Worm (Caenorhabditis elegans): ENCODE results near the gene pmk-2.

pmk-2 gene

DNA sequence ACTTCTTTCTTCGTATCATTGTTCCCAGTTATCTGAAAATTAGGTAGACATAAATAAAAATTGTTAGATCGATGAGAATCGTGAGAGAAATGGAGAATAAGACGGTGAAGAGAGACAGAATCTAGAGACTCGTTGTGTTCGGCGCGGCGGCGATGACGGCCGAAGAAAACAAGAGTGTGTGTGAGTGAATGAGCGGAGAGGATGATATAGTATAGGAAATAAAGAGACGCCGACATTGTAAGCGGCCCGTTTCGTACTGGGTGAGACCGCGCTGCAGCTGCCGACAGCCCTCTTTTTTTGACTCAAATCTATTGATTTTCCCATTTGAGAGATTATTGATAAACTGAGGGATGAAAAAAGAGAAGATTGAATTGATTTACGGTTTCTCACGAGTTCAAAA is 31.1 kb upstream of the pmk-2 start, which contains the start of gene Y42H9AR.4 (continued):
- TF ChIP-seq daf-16 (GFP tag; optimal IDR thresholded peaks at IDR 0.05) (peak in 1 of 2 experiments; percentile 28), daf-16 (tag; optimal IDR thresholded peaks at IDR 0.05) (peak; percentile 65), mdt-29 (GFP tag; IDR thresholded peaks at IDR 0.05) (no peak), pha-4 (GFP tag; IDR thresholded peaks at IDR 0.05) (no peak), pha-4 (tag; optimal IDR thresholded peaks at IDR 0.05) (no peak), ceh-20 (GFP tag; IDR thresholded peaks at IDR 0.05) (no peak), vab-7 (GFP tag; IDR thresholded peaks at IDR 0.05) (no peak), madf-9 (GFP tag; conservative IDR thresholded peaks at IDR 0.05) (0 out of 2 replicates have a peak, but pooled peaks have one; percentile 8), ceh-62 (tag; optimal IDR thresholded peaks at IDR 0.05) (no peak), cey-2 (tag; optimal IDR thresholded peaks at IDR 0.05; ENCODE audit: borderline replicate concordance, insufficient read depth) (no peak), egl-43 (GFP tag; IDR thresholded peaks at IDR 0.05) (no peak), dve-1 (tag; optimal IDR thresholded peaks at IDR 0.05; ENCODE audit: insufficient read depth) (peak; percentile 34), mes-2 (tag; optimal IDR thresholded peaks at IDR 0.05; ENCODE audit: poor library complexity, severe bottlenecking) (peak; percentile 59), hmg-1.1 (GFP tag; IDR thresholded peaks at IDR 0.05) (peak; percentile 60; the same call in 1 of the 2 replicates), mep-1 (tag; optimal IDR thresholded peaks at IDR 0.05) (peak; percentile 43), rbr-2 (tag; optimal IDR thresholded peaks at IDR 0.05) (peak; percentile 29), sdz-12 (GFP tag; optimal IDR thresholded peaks at IDR 0.05) (no peak), nhr-41 (GFP tag; IDR thresholded peaks at IDR 0.05) (no peak), nhr-6 (tag; optimal IDR thresholded peaks at IDR 0.05) (peak; percentile 5), arid-1 (GFP tag; conservative IDR thresholded peaks at IDR 0.05) (0 out of 2 replicates have a peak, but pooled peaks have one; percentile 4), unc-39 (tag; optimal IDR thresholded peaks at IDR 0.05) (no peak), lsy-2 (tag; optimal IDR thresholded peaks at IDR 0.05) (peak in 1 of 2 experiments; percentile 45)

DNA sequence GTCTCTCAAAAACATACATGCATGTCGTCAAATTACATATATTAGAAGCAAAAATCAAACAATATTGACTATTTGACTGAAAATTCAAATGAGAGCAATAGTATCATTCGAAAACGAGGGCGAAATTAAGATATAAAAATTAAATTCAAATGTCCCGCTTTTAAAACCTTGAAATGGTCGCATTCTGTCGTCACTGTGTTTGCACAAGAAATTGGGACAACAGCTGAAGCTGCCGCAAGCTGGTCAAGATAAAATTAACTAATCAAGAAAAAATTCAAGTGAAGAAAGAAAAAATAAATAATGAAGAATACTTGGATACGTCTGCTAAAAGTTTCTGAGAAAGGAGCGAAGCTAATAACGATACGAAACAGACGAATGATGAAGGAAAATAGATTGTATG is 30.7 kb upstream of the pmk-2 start:
- TF ChIP-seq dpl-1 (GFP tag; optimal IDR thresholded peaks at IDR 0.05) (peak; percentile 51), daf-16 (GFP tag; optimal IDR thresholded peaks at IDR 0.05) (no peak), daf-16 (tag; optimal IDR thresholded peaks at IDR 0.05) (peak; percentile 1), dve-1 (tag; optimal IDR thresholded peaks at IDR 0.05; ENCODE audit: insufficient read depth) (no peak), mes-2 (tag; optimal IDR thresholded peaks at IDR 0.05; ENCODE audit: poor library complexity, severe bottlenecking) (peak; percentile 24)

DNA sequence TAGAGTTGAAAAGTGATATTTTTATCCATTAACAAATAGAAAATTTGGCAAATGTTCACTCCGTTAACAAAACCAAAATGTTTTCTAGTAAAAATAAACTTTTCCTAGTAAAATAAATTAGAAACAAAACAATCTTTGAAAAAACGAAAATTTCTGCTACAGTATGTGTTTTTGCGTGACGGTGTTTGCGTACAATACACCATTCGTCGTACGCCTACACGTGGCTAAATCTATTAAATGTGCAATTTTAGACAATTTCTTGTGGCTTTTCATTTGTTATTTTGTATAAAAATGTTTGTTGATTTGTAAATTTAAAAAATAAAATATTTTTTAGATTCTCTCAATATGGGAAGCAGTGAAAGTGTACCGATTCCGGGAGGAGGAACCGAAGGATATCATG is 30.1 kb upstream of the pmk-2 start, which contains the start of gene Y42H9AR.1:
Y42H9AR.1 (plus strand) TSS at position 233 of the 400 bp plus-strand sequence.
- TF ChIP-seq F37D6.2 (tag; optimal IDR thresholded peaks at IDR 0.05) (no peak), dpl-1 (GFP tag; optimal IDR thresholded peaks at IDR 0.05) (peak; percentile 52), lsy-2 (tag; optimal IDR thresholded peaks at IDR 0.05) (peak in 1 of 2 experiments; percentile 37), php-3 (GFP tag; IDR thresholded peaks at IDR 0.05) (no peak), hmg-1.1 (GFP tag; IDR thresholded peaks at IDR 0.05) (0 out of 2 replicates have a peak, but pooled peaks have one; percentile 3), Y5F2A.4 (GFP tag; optimal IDR thresholded peaks at IDR 0.05) (no peak), madf-9 (GFP tag; conservative IDR thresholded peaks at IDR 0.05) (no peak), nhr-76 (tag; optimal IDR thresholded peaks at IDR 0.05) (no peak), mes-2 (tag; optimal IDR thresholded peaks at IDR 0.05; ENCODE audit: poor library complexity, severe bottlenecking) (peak; percentile 24), mdl-1 (tag; optimal IDR thresholded peaks at IDR 0.05) (peak in 1 of 2 experiments; percentile 57), tag-97 (GFP tag; IDR thresholded peaks at IDR 0.05) (no peak), skn-1 (tag; optimal IDR thresholded peaks at IDR 0.05) (no peak), nhr-28 (tag; optimal IDR thresholded peaks at IDR 0.05) (no peak), F26F4.8 (GFP tag; conservative IDR thresholded peaks at IDR 0.05) (no peak), Y48G9A.11 (GFP tag; IDR thresholded peaks at IDR 0.05) (no peak), ctbp-1 (GFP tag; IDR thresholded peaks at IDR 0.05) (no peak), F44E2.7 (GFP tag; IDR thresholded peaks at IDR 0.05) (no peak), T20F7.1 (GFP tag; optimal IDR thresholded peaks at IDR 0.05) (peak; percentile 40), cey-2 (tag; optimal IDR thresholded peaks at IDR 0.05; ENCODE audit: borderline replicate concordance, insufficient read depth) (no peak), zip-2 (tag; optimal IDR thresholded peaks at IDR 0.05) (no peak), hlh-30 (tag; optimal IDR thresholded peaks at IDR 0.05; ENCODE audit: insufficient read depth) (peak; percentile 64)

Data from whole organism, L4 larva.